Fruit fly (Drosophila melanogaster): Measurements from ENCODE around the gene CG15572.
"Not testable (repeated sequence)": the region's sequence is repeated elsewhere in the genome, so short reads cannot be mapped to it uniquely, and the experiment has no call there.

Gene CG15572

DNA sequence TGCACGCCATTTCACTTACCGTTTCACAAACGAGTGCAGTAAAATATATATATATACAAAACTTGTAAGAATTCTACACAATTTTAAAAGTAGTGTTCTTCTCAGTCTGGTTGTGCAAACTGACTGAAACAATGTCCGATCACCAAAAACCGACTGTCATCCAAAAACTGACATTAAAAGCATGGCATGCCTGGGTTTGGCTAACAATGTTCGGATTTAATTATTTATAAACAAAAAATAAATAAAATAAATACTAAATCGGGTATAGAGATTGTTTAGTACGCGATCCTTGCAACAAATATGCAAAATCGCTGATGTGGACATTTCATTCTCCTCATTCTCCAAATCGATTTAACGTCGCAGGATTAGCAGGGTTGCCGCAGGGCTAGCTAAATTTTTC is 33.7 kb downstream of the CG15572 start, which contains the start of gene CG12692:
CG12692 (minus strand) TSS at position 101 of the 400 bp plus-strand sequence.
- TF ChIP-seq CTCF (optimal IDR thresholded peaks at IDR 0.05) (no peak), CG8478 (optimal IDR thresholded peaks at IDR 0.05) (no peak)

DNA sequence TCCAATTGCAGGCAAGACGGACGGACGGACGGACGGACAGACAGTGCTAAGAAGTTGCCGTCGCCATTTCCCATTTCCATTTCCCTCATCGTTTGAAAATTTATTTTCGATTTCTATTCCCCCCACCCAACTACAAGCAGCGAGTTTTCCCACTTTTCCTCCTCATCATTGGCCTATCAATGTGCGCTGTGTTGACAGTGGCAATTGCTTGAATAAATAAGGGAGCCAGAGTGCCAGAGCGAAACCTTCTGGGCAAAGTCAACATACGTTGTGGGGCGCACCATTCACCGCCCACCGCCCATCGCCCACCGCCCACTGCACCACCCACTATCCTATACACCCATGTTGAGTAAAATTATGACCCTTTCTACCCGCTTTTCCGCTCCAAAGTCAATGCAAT is 37.5 kb downstream of the CG15572 start:
- TF ChIP-seq CG8478 (optimal IDR thresholded peaks at IDR 0.05) (no peak), CTCF (optimal IDR thresholded peaks at IDR 0.05) (no peak)

DNA sequence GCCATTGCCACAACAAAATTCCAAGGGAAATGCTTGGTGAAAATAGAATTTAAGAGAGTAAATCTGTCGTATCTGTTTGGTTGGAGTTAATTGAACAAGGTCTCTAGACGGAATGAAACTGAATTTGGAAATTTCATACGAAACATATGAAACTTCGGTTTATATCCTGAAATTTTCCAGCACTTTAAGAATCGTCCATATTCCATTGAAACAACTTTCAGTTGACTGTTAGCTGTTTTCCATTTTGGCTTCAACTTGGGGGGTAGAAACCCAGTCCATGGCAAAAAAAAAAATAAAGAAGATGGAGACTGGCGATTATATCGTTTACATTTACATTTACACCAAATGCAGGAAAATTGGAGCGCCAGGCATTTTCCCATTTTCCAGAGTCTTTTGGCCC is 43.2 kb downstream of the CG15572 start, which contains the start of gene CG15579:
CG15579 (minus strand) TSS at position 101 of the 400 bp plus-strand sequence.
- TF ChIP-seq CG8478 (optimal IDR thresholded peaks at IDR 0.05) (no peak), CTCF (optimal IDR thresholded peaks at IDR 0.05) (no peak)

DNA sequence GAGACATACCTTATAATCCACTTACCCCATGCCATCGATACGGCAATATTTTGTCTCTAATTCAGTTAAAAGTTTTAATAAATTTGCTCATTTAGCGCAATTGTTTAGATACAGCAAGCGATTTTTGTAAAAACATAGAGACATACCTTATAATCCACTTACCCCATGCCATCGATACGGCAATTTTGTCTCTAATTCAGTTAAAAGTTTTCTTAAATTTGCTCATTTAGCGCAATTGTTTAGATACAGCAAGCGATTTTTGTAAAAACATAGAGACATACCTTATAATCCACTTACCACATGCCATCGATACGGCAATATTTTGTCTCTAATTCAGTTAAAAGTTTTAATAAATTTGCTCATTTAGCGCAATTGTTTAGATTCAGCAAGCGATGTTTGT is 50.2 kb downstream of the CG15572 start, which contains the start of gene mei-9:
mei-9 (minus strand) TSS at position 101 of the 400 bp plus-strand sequence.
- not testable (repeated sequence) for TF ChIP-seq CTCF, CG8478 (optimal IDR thresholded peaks at IDR 0.05)

DNA sequence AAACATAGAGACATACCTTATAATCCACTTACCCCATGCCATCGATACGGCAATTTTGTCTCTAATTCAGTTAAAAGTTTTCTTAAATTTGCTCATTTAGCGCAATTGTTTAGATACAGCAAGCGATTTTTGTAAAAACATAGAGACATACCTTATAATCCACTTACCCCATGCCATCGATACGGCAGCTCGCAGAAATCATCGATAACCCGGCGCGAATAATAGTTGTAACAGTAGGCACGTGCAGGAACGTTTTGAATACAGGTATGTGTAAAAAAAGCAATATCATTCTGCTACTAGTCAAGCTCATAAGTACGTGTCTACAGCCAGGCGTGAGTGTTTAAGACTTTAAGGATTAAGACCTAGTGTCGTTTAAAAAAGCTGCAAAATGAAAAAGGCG is 50.7 kb downstream of the CG15572 start, which contains the start of gene NO66:
NO66 (plus strand) TSS at position 199 of the 400 bp plus-strand sequence.
- not testable (repeated sequence) for TF ChIP-seq CTCF, CG8478 (optimal IDR thresholded peaks at IDR 0.05)
